Worm (Caenorhabditis elegans) whole organism, L4 larva: ENCODE data around the gene R05A10.3.

Experiments used
- D1046.2 ChIP-seq: fragments of 200-800 bp; sonication (Bioruptor generic); IDR thresholded peaks from 2 replicates; pipeline ENCODE4 v1.3.6; 2022; ENCODE audit warnings: missing genetic modification characterization, missing compliant biosample characterization
- lin-39 ChIP-seq: fragments of 150-350 bp; optimal IDR thresholded peaks from 2 replicates; lab custom pipeline; 2014; ENCODE audit warnings: missing biosample characterization, missing genetic modification reagents, missing genetic modification characterization
- nhr-28 ChIP-seq: fragments of 150-350 bp; optimal IDR thresholded peaks from 2 replicates; lab custom pipeline; 2014; ENCODE audit warnings: missing biosample characterization, missing genetic modification characterization

- TF ChIP-seq nhr-28 (no peak), D1046.2 (GFP tag; lab: Robert Waterston, UW) (no peak), lin-39 (tag; lab: Kevin White, UChicago) (no peak)
Observed at ce11 chrIV:14129091-14129490, 47.2 kb downstream of the R05A10.3 start, which contains the start of gene srz-42.
